Worm (Caenorhabditis elegans) whole organism, L2 larva: Measurements from ENCODE around the gene mtm-5.

Experiments
- C34F6.9 ChIP-seq: fragments of 150-350 bp; optimal IDR thresholded peaks from 2 replicates; lab custom pipeline; 2014; ENCODE audit warnings: missing biosample characterization, missing genetic modification characterization
- F13H6.1 ChIP-seq: sonication (generic microtip); optimal IDR thresholded peaks from 2 replicates; lab custom pipeline; 2016; ENCODE audit warnings: missing genetic modification characterization, missing compliant biosample characterization
- R02D3.7 ChIP-seq: fragments of 150-350 bp; optimal IDR thresholded peaks from 2 replicates; lab custom pipeline; 2014; ENCODE audit warnings: missing biosample characterization, missing genetic modification characterization
- ZK546.5 ChIP-seq: sonication (generic microtip); optimal IDR thresholded peaks from 2 replicates; lab custom pipeline; 2017; ENCODE audit warnings: missing biosample characterization, missing genetic modification characterization
- alr-1 ChIP-seq: fragments of 150-350 bp; optimal IDR thresholded peaks from 2 replicates; lab custom pipeline; 2014; ENCODE audit warnings: missing biosample characterization, missing genetic modification characterization
- aly-2 ChIP-seq: fragments of 150-350 bp; optimal IDR thresholded peaks from 2 replicates; lab custom pipeline; 2014; ENCODE audit warnings: missing biosample characterization, missing genetic modification characterization
- blmp-1 ChIP-seq: sonication (generic microtip); optimal IDR thresholded peaks from 2 replicates; lab custom pipeline; 2017; ENCODE audit warnings: missing genetic modification characterization, mild to moderate bottlenecking, missing compliant biosample characterization, antibody characterized with exemption, moderate library complexity; ENCODE audit not compliant: insufficient read depth
- crh-2 ChIP-seq: sonication (generic microtip); optimal IDR thresholded peaks from 2 replicates; lab custom pipeline; 2017; ENCODE audit warnings: missing biosample characterization, missing genetic modification characterization
- dmd-4 ChIP-seq: sonication (generic microtip); optimal IDR thresholded peaks from 2 replicates; lab custom pipeline; 2017; ENCODE audit warnings: missing biosample characterization, missing genetic modification characterization
- egl-27 ChIP-seq: sonication (generic microtip); optimal IDR thresholded peaks from 3 replicates; lab custom pipeline; 2017; ENCODE audit warnings: missing biosample characterization, missing genetic modification reagents, missing genetic modification characterization
- elt-1 ChIP-seq: fragments of 150-350 bp; optimal IDR thresholded peaks from 2 replicates; lab custom pipeline; 2014; ENCODE audit warnings: missing biosample characterization, missing genetic modification characterization
- fos-1 ChIP-seq: fragments of 150-350 bp; optimal IDR thresholded peaks from 2 replicates; lab custom pipeline; 2014; ENCODE audit warnings: missing biosample characterization, missing genetic modification characterization
- lin-13 ChIP-seq: fragments of 150-350 bp; optimal IDR thresholded peaks from 2 replicates; lab custom pipeline; 2014; ENCODE audit warnings: missing biosample characterization, missing genetic modification reagents, missing genetic modification characterization
- lin-39 ChIP-seq: fragments of 150-350 bp; optimal IDR thresholded peaks from 2 replicates; lab custom pipeline; 2014; ENCODE audit warnings: missing biosample characterization, missing genetic modification reagents, missing genetic modification characterization
- lsy-2 ChIP-seq, 2 experiments: fragments of 150-350 bp in 1 of 2; sonication (generic microtip) in 1 of 2; optimal IDR thresholded peaks; 2 replicates each; lab custom pipeline; 2014 to 2017; ENCODE audit warnings: missing biosample characterization in 2 of 2, missing genetic modification characterization in 2 of 2
- mab-5 ChIP-seq: fragments of 150-350 bp; optimal IDR thresholded peaks from 2 replicates; lab custom pipeline; 2014; ENCODE audit warnings: missing biosample characterization, missing genetic modification characterization
- mbf-1 ChIP-seq: sonication (generic microtip); optimal IDR thresholded peaks from 2 replicates; lab custom pipeline; 2017; ENCODE audit warnings: missing biosample characterization, missing genetic modification characterization
- mdl-1 ChIP-seq, 2 experiments: fragments of 150-350 bp in 1 of 2; sonication (generic microtip) in 1 of 2; optimal IDR thresholded peaks; 2 replicates each; lab custom pipeline; 2017; ENCODE audit warnings: missing biosample characterization in 2 of 2, missing genetic modification characterization in 2 of 2
- nhr-10 ChIP-seq: sonication (generic microtip); optimal IDR thresholded peaks from 2 replicates; lab custom pipeline; 2017; ENCODE audit warnings: missing biosample characterization, missing genetic modification characterization
- nhr-11 ChIP-seq: fragments of 150-350 bp; optimal IDR thresholded peaks from 2 replicates; lab custom pipeline; 2014; ENCODE audit warnings: missing biosample characterization, missing genetic modification characterization
- nhr-12 ChIP-seq: fragments of 150-350 bp; optimal IDR thresholded peaks from 2 replicates; lab custom pipeline; 2014; ENCODE audit warnings: missing biosample characterization, missing genetic modification characterization
- nhr-129 ChIP-seq: fragments of 150-350 bp; optimal IDR thresholded peaks from 2 replicates; lab custom pipeline; 2014; ENCODE audit warnings: missing biosample characterization, missing genetic modification characterization
- nhr-21 ChIP-seq: fragments of 150-350 bp; optimal IDR thresholded peaks from 2 replicates; lab custom pipeline; 2014; ENCODE audit warnings: missing biosample characterization, missing genetic modification characterization
- nhr-25 ChIP-seq: fragments of 150-350 bp; sonication (generic microtip); optimal IDR thresholded peaks from 3 replicates; lab custom pipeline; 2014; ENCODE audit warnings: missing biosample characterization, missing genetic modification characterization
- skn-1 ChIP-seq: sonication (generic microtip); optimal IDR thresholded peaks from 2 replicates; lab custom pipeline; 2017; ENCODE audit warnings: missing biosample characterization, missing genetic modification characterization
- sma-3 ChIP-seq: sonication (generic microtip); optimal IDR thresholded peaks from 2 replicates; lab custom pipeline; 2016; ENCODE audit warnings: missing genetic modification reagents, missing genetic modification characterization, missing compliant biosample characterization
- sma-9 ChIP-seq, 2 experiments: fragments of 150-350 bp in 1 of 2; sonication (generic microtip) in 1 of 2; optimal IDR thresholded peaks; 2 replicates each; lab custom pipeline; 2014 to 2016; ENCODE audit warnings: missing genetic modification characterization in 2 of 2, mild to moderate bottlenecking in 1 of 2, missing biosample characterization in 1 of 2, missing compliant biosample characterization in 1 of 2, missing genetic modification reagents in 1 of 2, moderate library complexity in 1 of 2
- unc-39 ChIP-seq: fragments of 150-350 bp; optimal IDR thresholded peaks from 2 replicates; lab custom pipeline; 2014; ENCODE audit warnings: missing biosample characterization, missing genetic modification characterization
- unc-55 ChIP-seq: fragments of 150-350 bp; sonication (generic microtip); optimal IDR thresholded peaks from 3 replicates; lab custom pipeline; 2014; ENCODE audit warnings: missing biosample characterization, missing genetic modification reagents, missing genetic modification characterization
- zag-1 ChIP-seq: fragments of 150-350 bp; optimal IDR thresholded peaks from 2 replicates; lab custom pipeline; 2014; ENCODE audit warnings: missing biosample characterization, missing genetic modification characterization
- ztf-1 ChIP-seq: fragments of 200-800 bp; sonication (Bioruptor generic); conservative IDR thresholded peaks from 2 replicates; pipeline ENCODE4 v1.3.6; 2022; ENCODE audit warnings: missing genetic modification characterization, missing compliant biosample characterization
- ztf-11 ChIP-seq: sonication (generic microtip); optimal IDR thresholded peaks from 2 replicates; lab custom pipeline; 2017; ENCODE audit warnings: missing biosample characterization, missing genetic modification characterization
- ztf-4 ChIP-seq: fragments of 150-350 bp; optimal IDR thresholded peaks from 2 replicates; lab custom pipeline; 2014; ENCODE audit warnings: missing biosample characterization, missing genetic modification characterization

The mtm-5 gene

DNA sequence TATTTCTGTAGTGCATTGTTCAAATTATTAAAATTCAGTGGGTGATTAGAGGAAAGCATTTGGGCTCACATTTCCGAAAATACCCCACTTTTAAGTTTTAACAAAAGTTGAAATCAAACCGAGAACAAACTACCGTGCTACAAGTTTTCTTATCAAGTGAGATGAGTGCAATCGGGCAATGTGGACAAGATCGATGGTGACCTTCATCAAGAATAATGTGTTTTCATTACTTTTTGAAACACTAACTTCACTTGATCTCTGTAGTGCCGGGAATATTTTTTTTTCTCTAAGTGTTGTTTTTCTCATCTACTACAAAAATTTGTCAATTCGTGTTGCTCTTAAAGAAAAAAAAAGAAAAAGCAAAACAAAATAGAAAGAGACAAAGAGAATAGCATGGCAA lies 34.4 kb downstream of the mtm-5 start:
- TF ChIP-seq blmp-1 (peak; percentile 32), dmd-4 (tag; lab: Kevin White, UChicago) (no peak), ztf-11 (tag; lab: Kevin White, UChicago) (no peak), nhr-10 (tag; lab: Kevin White, UChicago) (no peak), unc-55 (GFP tag; lab: Kevin White, UChicago) (no peak), elt-1 (no peak), nhr-21 (tag; lab: Kevin White, UChicago) (no peak), lin-13 (no peak), fos-1 (tag; lab: Kevin White, UChicago) (peak; percentile 28), sma-3 (GFP tag; lab: Kevin White, UChicago) (no peak), nhr-12 (no peak), C34F6.9 (tag; lab: Kevin White, UChicago) (no peak), aly-2 (no peak), sma-9 (GFP tag; optimal IDR thresholded peaks at IDR 0.05; lab: Kevin White, UChicago) (peak; percentile 40), sma-9 (tag; optimal IDR thresholded peaks at IDR 0.05; lab: Kevin White, UChicago) (no peak), ZK546.5 (tag; lab: Kevin White, UChicago) (no peak), lsy-2 (tag; optimal IDR thresholded peaks at IDR 0.05; lab: Kevin White, UChicago) (no peak), mdl-1 (tag; optimal IDR thresholded peaks at IDR 0.05; lab: Kevin White, UChicago) (no peak), ztf-4 (no peak), nhr-129 (no peak), unc-39 (tag; lab: Kevin White, UChicago) (no peak), ztf-1 (no peak)
- TF ChIP-seq, all 48 proteins: peak for 3

- TF ChIP-seq lin-39 (tag; lab: Kevin White, UChicago) (no peak), mab-5 (tag; lab: Kevin White, UChicago) (no peak), dmd-4 (tag; lab: Kevin White, UChicago) (no peak), aly-2 (no peak), R02D3.7 (tag; lab: Kevin White, UChicago) (no peak), mbf-1 (no peak), nhr-129 (peak; percentile 22), F13H6.1 (peak; percentile 71), ztf-11 (tag; lab: Kevin White, UChicago) (no peak), elt-1 (no peak), lsy-2 (tag; optimal IDR thresholded peaks at IDR 0.05; lab: Kevin White, UChicago) (peak in 1 of 2 experiments; percentile 8), nhr-12 (no peak), skn-1 (tag; lab: Kevin White, UChicago) (no peak), nhr-21 (tag; lab: Kevin White, UChicago) (no peak), alr-1 (tag; lab: Kevin White, UChicago) (no peak), zag-1 (tag; lab: Kevin White, UChicago) (no peak)
Measured at ce11 chrX:5208326-5208725, 34.9 kb downstream of the mtm-5 start.

ce11 chrX:5207819-5208218 lies 35.4 kb downstream of the mtm-5 start:
- no peak for TF ChIP-seq nhr-21 (tag; lab: Kevin White, UChicago)
- peak; percentile 14 for TF ChIP-seq fos-1 (tag; lab: Kevin White, UChicago)
- TF ChIP-seq crh-2 (tag; lab: Kevin White, UChicago), result peak; percentile 13

ce11 chrX:5205561-5205960 lies 37.6 kb downstream of the mtm-5 start, which contains the start of gene H28G03.2:
Gene H28G03.2 (plus strand): TSS chrX:5205760.
- peak; percentile 18 for TF ChIP-seq sma-9 (GFP tag; optimal IDR thresholded peaks at IDR 0.05; lab: Kevin White, UChicago)
- TF ChIP-seq sma-9 (tag; optimal IDR thresholded peaks at IDR 0.05; lab: Kevin White, UChicago), result no peak
- peak; percentile 22 for TF ChIP-seq nhr-129
- TF ChIP-seq aly-2, result no peak

DNA sequence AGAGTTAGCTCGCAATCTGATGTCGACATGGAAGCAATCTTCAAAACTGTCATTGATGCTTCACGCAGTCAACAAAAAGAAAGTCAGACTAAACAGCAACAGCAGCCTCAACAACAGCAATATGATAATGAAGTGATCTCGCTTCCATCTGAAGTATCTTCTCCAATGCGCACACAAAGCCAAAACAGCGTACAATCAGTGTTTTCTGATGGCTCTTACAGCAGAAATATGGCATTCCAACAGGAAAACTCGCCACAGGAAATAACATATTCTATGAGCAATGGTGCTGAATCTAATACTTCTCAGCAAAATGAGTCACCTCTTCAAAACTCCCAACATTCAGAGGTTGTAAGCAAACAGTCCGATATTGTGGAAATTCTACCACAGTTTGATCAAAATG lies 40.3 kb downstream of the mtm-5 start:
- TF ChIP-seq lsy-2 (tag; optimal IDR thresholded peaks at IDR 0.05; lab: Kevin White, UChicago) (no peak), ztf-1 (no peak), F13H6.1 (no peak), nhr-11 (no peak), egl-27 (no peak)
- TF ChIP-seq, all 48 proteins: peak for 0

ce11 chrX:5202399-5202798 lies 40.8 kb downstream of the mtm-5 start:
- TF ChIP-seq fos-1 (tag; lab: Kevin White, UChicago) (peak; percentile 43), nhr-25 (no peak)
